Fruit fly (Drosophila melanogaster) whole organism, embryonic: ENCODE results near the gene CG43999.

ENCODE experiments used
- CG16815 ChIP-seq: fragments of 200-800 bp; sonication (Bioruptor generic); optimal IDR thresholded peaks from 3 replicates; lab custom pipeline; 2017; ENCODE audit warnings: missing biosample characterization, mild to moderate bottlenecking, missing genetic modification characterization
- CG17802 ChIP-seq: fragments of 200-800 bp; sonication (Bioruptor generic); optimal IDR thresholded peaks from 2 replicates; lab custom pipeline; 2018; ENCODE audit warnings: missing biosample characterization, mild to moderate bottlenecking, missing genetic modification characterization, moderate library complexity
- CG6854 ChIP-seq: fragments of 200-800 bp; sonication (Bioruptor generic); optimal IDR thresholded peaks from 3 replicates; lab custom pipeline; 2017; ENCODE audit warnings: missing biosample characterization, mild to moderate bottlenecking, missing genetic modification characterization
- Dfd ChIP-seq, 2 experiments: fragments of >200 bp; optimal IDR thresholded peaks; 2 replicates each; lab custom pipeline; 2017; ENCODE audit warnings: missing biosample characterization in 2 of 2, missing genetic modification characterization in 2 of 2
- Eip74EF ChIP-seq, 2 experiments: fragments of 200-800 bp in 1 of 2; fragments of >200 bp in 1 of 2; sonication (Bioruptor generic) in 1 of 2; optimal IDR thresholded peaks; 2 replicates each; lab custom pipeline; 2017 to 2019; ENCODE audit warnings: missing biosample characterization in 2 of 2, missing genetic modification characterization in 2 of 2, mild to moderate bottlenecking in 1 of 2, moderate library complexity in 1 of 2
- aop ChIP-seq: fragments of 200-800 bp; sonication (Bioruptor generic); IDR thresholded peaks from 2 replicates; pipeline ENCODE4 v1.3.6; 2022; ENCODE audit warnings: missing biosample characterization, missing genetic modification characterization
- disco-r ChIP-seq: fragments of 200-800 bp; sonication (Bioruptor generic); optimal IDR thresholded peaks from 2 replicates; lab custom pipeline; 2016; ENCODE audit warnings: missing biosample characterization, missing genetic modification characterization
- ems ChIP-seq: fragments of 200-800 bp; sonication (Bioruptor generic); optimal IDR thresholded peaks from 3 replicates; lab custom pipeline; 2016; ENCODE audit warnings: missing biosample characterization, missing genetic modification characterization
- gsb ChIP-seq: fragments of 200-800 bp; sonication (Bioruptor generic); IDR thresholded peaks from 2 replicates; pipeline ENCODE4 v1.3.6; 2022; ENCODE audit warnings: missing biosample characterization, missing genetic modification characterization
- klu ChIP-seq: fragments of 200-800 bp; sonication (Bioruptor generic); IDR thresholded peaks from 2 replicates; pipeline ENCODE4 v1.3.6; 2022; ENCODE audit warnings: missing biosample characterization, missing genetic modification characterization
- pan ChIP-seq, 4 experiments: fragments of >200 bp in 3 of 4; fragments of 200-800 bp in 1 of 4; sonication (Bioruptor generic) in 1 of 4; optimal IDR thresholded peaks in 3 of 4; IDR thresholded peaks in 1 of 4; 2 replicates each; pipeline versions ENCODE4 v1.3.6 to Lab custom; 2017 to 2022; ENCODE audit warnings: missing biosample characterization in 2 of 4, missing genetic modification characterization in 2 of 4, mixed read lengths in 1 of 4
- trem ChIP-seq: fragments of 200-800 bp; optimal IDR thresholded peaks from 3 replicates; lab custom pipeline; 2019; ENCODE audit warnings: missing biosample characterization, mild to moderate bottlenecking, missing genetic modification characterization, moderate library complexity

DNA sequence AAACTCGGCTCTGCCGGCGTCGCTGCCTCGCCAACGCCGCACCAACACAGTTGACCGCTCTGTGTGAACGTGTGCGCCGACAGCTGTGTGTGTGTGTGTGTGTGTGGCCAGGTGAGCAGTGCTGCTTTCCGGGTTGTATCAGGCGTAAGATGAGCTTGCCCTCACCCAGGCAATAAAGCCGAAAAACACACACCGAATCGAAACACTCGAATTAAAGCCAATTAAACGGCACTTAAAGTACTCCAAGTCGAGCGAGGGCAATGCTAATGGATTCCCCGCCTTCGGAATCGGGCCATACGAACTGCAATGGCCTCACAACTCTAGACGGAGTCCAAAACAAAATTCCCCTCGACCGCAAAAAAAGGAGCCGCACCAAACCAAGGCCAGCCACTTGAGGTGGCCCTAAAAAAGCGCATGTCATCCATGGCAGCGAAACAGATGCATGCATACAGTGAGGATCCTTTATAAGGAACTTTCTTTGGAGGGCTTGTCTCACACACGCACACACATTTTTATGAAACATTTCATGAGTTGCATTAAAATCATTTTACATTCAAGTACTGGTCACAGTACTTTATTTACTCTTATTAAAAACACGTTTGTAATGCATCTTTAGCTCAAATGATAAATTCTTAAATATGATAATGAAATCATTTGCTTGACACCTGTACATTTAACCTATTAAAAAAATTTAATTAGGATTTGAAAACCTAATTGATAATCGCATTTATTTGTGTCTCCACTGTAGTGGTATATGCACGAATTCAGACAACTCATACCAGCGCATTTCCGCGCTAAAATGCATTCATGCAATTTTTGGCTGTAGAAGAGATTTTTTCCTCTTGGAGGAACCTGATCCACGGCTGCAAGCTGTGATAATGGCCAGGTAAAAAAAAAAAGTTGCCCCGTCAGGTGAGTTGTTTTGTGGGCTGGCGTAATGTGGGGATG lies 19.9 kb upstream of the CG43999 start:
- TF ChIP-seq CG17802 (tag; lab: Kevin White, UChicago) (no peak), disco-r (GFP tag; lab: Kevin White, UChicago) (no peak), aop (GFP tag; lab: Robert Waterston, UW) (no peak), gsb (no peak), klu (GFP tag; lab: Robert Waterston, UW) (no peak), pan (optimal IDR thresholded peaks at IDR 0.05; lab: Kevin White, UChicago) (no peak), pan (GFP tag; optimal IDR thresholded peaks at IDR 0.05 in 1 of 2, IDR thresholded peaks at IDR 0.05 in 1 of 2) (no peak), Eip74EF (GFP tag; optimal IDR thresholded peaks at IDR 0.05; lab: Kevin White, UChicago) (no peak), Dfd (GFP tag; optimal IDR thresholded peaks at IDR 0.05; lab: Kevin White, UChicago) (no peak), CG16815 (no peak), CG6854 (no peak), trem (no peak), ems (no peak)
